Worm (Caenorhabditis elegans): ENCODE data around the gene ocam-1.

Gene ocam-1

ce11 chrV:14136152-14136551 is 31.4 kb downstream of the ocam-1 start:
- TF ChIP-seq blmp-1 (tag; optimal IDR thresholded peaks at IDR 0.05; ENCODE audit: insufficient read depth), result peak; percentile 50
- peak; percentile 79 for TF ChIP-seq C34F6.9 (tag; optimal IDR thresholded peaks at IDR 0.05)
- peak; percentile 84 for TF ChIP-seq sma-3 (GFP tag; optimal IDR thresholded peaks at IDR 0.05)
- no peak for TF ChIP-seq ztf-1 (GFP tag; conservative IDR thresholded peaks at IDR 0.05)
- TF ChIP-seq sem-4 (tag; optimal IDR thresholded peaks at IDR 0.05), result peak; percentile 14
- peak; percentile 6 to 62 for TF ChIP-seq lsy-2 (tag; optimal IDR thresholded peaks at IDR 0.05)
- no peak for TF ChIP-seq alr-1 (tag; optimal IDR thresholded peaks at IDR 0.05)
- TF ChIP-seq mdl-1 (tag; optimal IDR thresholded peaks at IDR 0.05), result peak; percentile 28 to 70
- peak; percentile 42 for TF ChIP-seq gmeb-1 (tag; optimal IDR thresholded peaks at IDR 0.05)
- TF ChIP-seq Y55F3AM.14 (GFP tag; optimal IDR thresholded peaks at IDR 0.05), result no peak
- peak; percentile 56 for TF ChIP-seq ceh-16 (tag; optimal IDR thresholded peaks at IDR 0.05)
- TF ChIP-seq egl-27 (tag; optimal IDR thresholded peaks at IDR 0.05), result peak; percentile 76
- TF ChIP-seq nhr-129 (tag; optimal IDR thresholded peaks at IDR 0.05), result peak; percentile 92
- TF ChIP-seq sma-9 (GFP tag; optimal IDR thresholded peaks at IDR 0.05), result peak; percentile 78
- TF ChIP-seq sma-9 (tag; optimal IDR thresholded peaks at IDR 0.05), result no peak
- no peak for TF ChIP-seq mab-5 (tag; optimal IDR thresholded peaks at IDR 0.05)
- TF ChIP-seq ztf-4 (tag; optimal IDR thresholded peaks at IDR 0.05), result no peak
- peak; percentile 87 for TF ChIP-seq fos-1 (tag; optimal IDR thresholded peaks at IDR 0.05)
- peak; percentile 69 for TF ChIP-seq unc-55 (GFP tag; optimal IDR thresholded peaks at IDR 0.05)
- peak; percentile 63 for TF ChIP-seq nhr-21 (tag; optimal IDR thresholded peaks at IDR 0.05)
- TF ChIP-seq zag-1 (tag; optimal IDR thresholded peaks at IDR 0.05), result peak; percentile 31
- peak; percentile 60 for TF ChIP-seq crh-2 (tag; optimal IDR thresholded peaks at IDR 0.05)
- TF ChIP-seq lin-13 (GFP tag; optimal IDR thresholded peaks at IDR 0.05), result peak; percentile 32
- TF ChIP-seq F13H6.1 (tag; optimal IDR thresholded peaks at IDR 0.05), result peak; percentile 86
- peak; percentile 75 for TF ChIP-seq nhr-25 (tag; optimal IDR thresholded peaks at IDR 0.05)
- TF ChIP-seq ceh-82 (tag; optimal IDR thresholded peaks at IDR 0.05), result peak; percentile 37
- TF ChIP-seq nhr-237 (tag; optimal IDR thresholded peaks at IDR 0.05), result no peak
- TF ChIP-seq snpc-4 (tag; optimal IDR thresholded peaks at IDR 0.05), result peak; percentile 12

ce11 chrV:14134757-14135441 is 32.6 kb downstream of the ocam-1 start:
- TF ChIP-seq unc-39 (tag; optimal IDR thresholded peaks at IDR 0.05) (no peak), Y55F3AM.14 (GFP tag; optimal IDR thresholded peaks at IDR 0.05) (no peak), nhr-25 (tag; optimal IDR thresholded peaks at IDR 0.05) (peak; percentile 29), nhr-6 (tag; optimal IDR thresholded peaks at IDR 0.05) (no peak), ztf-4 (tag; optimal IDR thresholded peaks at IDR 0.05) (no peak), aly-2 (tag; optimal IDR thresholded peaks at IDR 0.05) (no peak), zag-1 (tag; optimal IDR thresholded peaks at IDR 0.05) (no peak), F13H6.1 (tag; optimal IDR thresholded peaks at IDR 0.05) (no peak), fos-1 (tag; optimal IDR thresholded peaks at IDR 0.05) (peak; percentile 75), unc-62 (GFP tag; optimal IDR thresholded peaks at IDR 0.05) (no peak)

- TF ChIP-seq lsy-2 (tag; optimal IDR thresholded peaks at IDR 0.05) (peak in 1 of 2 experiments; percentile 16), unc-39 (tag; optimal IDR thresholded peaks at IDR 0.05) (no peak), nhr-129 (tag; optimal IDR thresholded peaks at IDR 0.05) (peak; percentile 8), nhr-25 (tag; optimal IDR thresholded peaks at IDR 0.05) (peak; percentile 17), lin-39 (tag; optimal IDR thresholded peaks at IDR 0.05) (no peak), sma-9 (GFP tag; optimal IDR thresholded peaks at IDR 0.05) (peak; percentile 8), sma-9 (tag; optimal IDR thresholded peaks at IDR 0.05) (no peak)
Measured at ce11 chrV:14133002-14133763, 34.3 kb downstream of the ocam-1 start.

- no peak for TF ChIP-seq elt-3 (tag; optimal IDR thresholded peaks at IDR 0.05)
- TF ChIP-seq snpc-4 (tag; optimal IDR thresholded peaks at IDR 0.05), result no peak
- TF ChIP-seq nhr-237 (tag; optimal IDR thresholded peaks at IDR 0.05), result no peak
- TF ChIP-seq unc-39 (tag; optimal IDR thresholded peaks at IDR 0.05), result no peak
- TF ChIP-seq elt-1 (tag; optimal IDR thresholded peaks at IDR 0.05), result no peak
- TF ChIP-seq unc-62 (GFP tag; optimal IDR thresholded peaks at IDR 0.05), result no peak
- no peak for TF ChIP-seq dmd-4 (tag; optimal IDR thresholded peaks at IDR 0.05)
- no peak for TF ChIP-seq unc-55 (GFP tag; optimal IDR thresholded peaks at IDR 0.05)
- no peak for TF ChIP-seq zag-1 (tag; optimal IDR thresholded peaks at IDR 0.05)
- no peak for TF ChIP-seq ceh-82 (tag; optimal IDR thresholded peaks at IDR 0.05)
- no peak for TF ChIP-seq ama-1 (optimal IDR thresholded peaks at IDR 0.05)
- no peak for TF ChIP-seq fos-1 (tag; optimal IDR thresholded peaks at IDR 0.05)
Measured at ce11 chrV:14130226-14130625, 37.3 kb downstream of the ocam-1 start.

Measured in whole organism, L2 larva.